Worm (Caenorhabditis elegans): ENCODE data around the gene K05F1.10.

ce11 chrII:5792490-5792889 is 12.8 kb downstream of the K05F1.10 start, which contains the start of gene K05F1.14:
- TF ChIP-seq nhr-11 (tag; optimal IDR thresholded peaks at IDR 0.05) (no peak), unc-86 (tag; optimal IDR thresholded peaks at IDR 0.05) (no peak), ceh-30 (tag; optimal IDR thresholded peaks at IDR 0.05) (no peak), tbx-2 (tag; optimal IDR thresholded peaks at IDR 0.05) (no peak)
